Worm (Caenorhabditis elegans): ENCODE data around the gene bbs-4.
A peak's percentile ranks its signal among the peaks of the same experiment; 100 is the strongest.

The bbs-4 gene

ce11 chrIII:9612097-9612496 is at the start of gene bbs-4:
bbs-4 (minus strand) TSS chrIII:9612197.
- TF ChIP-seq R02D3.7 (tag; optimal IDR thresholded peaks at IDR 0.05) (no peak), ztf-11 (tag; optimal IDR thresholded peaks at IDR 0.05) (no peak), aly-2 (tag; optimal IDR thresholded peaks at IDR 0.05) (no peak), ceh-9 (tag; optimal IDR thresholded peaks at IDR 0.05) (no peak), ZK546.5 (tag; optimal IDR thresholded peaks at IDR 0.05) (no peak), elt-1 (tag; optimal IDR thresholded peaks at IDR 0.05) (no peak), fos-1 (tag; optimal IDR thresholded peaks at IDR 0.05) (no peak), pqm-1 (tag; optimal IDR thresholded peaks at IDR 0.05) (no peak)

DNA sequence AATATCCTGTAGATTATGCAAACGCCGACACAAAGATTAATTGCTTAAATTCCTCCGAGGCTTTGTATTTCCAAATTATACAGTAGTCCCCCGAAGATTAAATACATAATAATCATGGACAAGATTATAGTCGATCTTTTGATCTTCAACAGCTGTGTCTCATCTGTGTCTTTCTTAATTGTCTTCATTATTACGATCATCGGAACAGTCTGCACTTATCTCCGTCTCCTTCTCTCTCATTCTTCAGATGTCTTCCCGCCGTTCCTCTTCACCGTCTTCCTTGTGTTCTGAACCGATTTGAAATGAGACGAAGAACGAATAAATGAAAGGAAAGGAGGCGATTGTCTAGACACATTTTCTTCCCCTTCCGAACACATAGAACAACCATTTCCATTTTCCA is 49.1 kb upstream of the bbs-4 start:
- TF ChIP-seq R02D3.7 (tag; optimal IDR thresholded peaks at IDR 0.05) (no peak), elt-2 (tag; optimal IDR thresholded peaks at IDR 0.05) (no peak), mdl-1 (tag; optimal IDR thresholded peaks at IDR 0.05) (no peak), aly-2 (tag; optimal IDR thresholded peaks at IDR 0.05) (no peak), elt-1 (tag; optimal IDR thresholded peaks at IDR 0.05) (no peak), nhr-76 (tag; optimal IDR thresholded peaks at IDR 0.05) (no peak), nhr-23 (tag; optimal IDR thresholded peaks at IDR 0.05) (peak; percentile 69), ceh-16 (tag; optimal IDR thresholded peaks at IDR 0.05) (no peak), ceh-28 (tag; optimal IDR thresholded peaks at IDR 0.05) (no peak), hmg-11 (tag; optimal IDR thresholded peaks at IDR 0.05) (peak; percentile 34), nhr-43 (tag; optimal IDR thresholded peaks at IDR 0.05; ENCODE audit: poor library complexity, severe bottlenecking) (peak; percentile 61), nhr-25 (tag; optimal IDR thresholded peaks at IDR 0.05) (peak; percentile 53), pha-4 (tag; optimal IDR thresholded peaks at IDR 0.05) (no peak), eor-1 (tag; optimal IDR thresholded peaks at IDR 0.05) (no peak), nhr-77 (tag; optimal IDR thresholded peaks at IDR 0.05) (no peak), elt-3 (tag; optimal IDR thresholded peaks at IDR 0.05) (no peak), egl-27 (tag; optimal IDR thresholded peaks at IDR 0.05) (no peak)

- TF ChIP-seq jun-1 (tag; optimal IDR thresholded peaks at IDR 0.05) = no peak
- no peak for TF ChIP-seq ceh-9 (tag; optimal IDR thresholded peaks at IDR 0.05)
- no peak for TF ChIP-seq fkh-10 (GFP tag; optimal IDR thresholded peaks at IDR 0.05)
- no peak for TF ChIP-seq nhr-237 (tag; optimal IDR thresholded peaks at IDR 0.05)
- TF ChIP-seq egl-27 (tag; optimal IDR thresholded peaks at IDR 0.05) = no peak
- no peak for TF ChIP-seq hmg-11 (tag; optimal IDR thresholded peaks at IDR 0.05)
- TF ChIP-seq sea-2 (GFP tag; optimal IDR thresholded peaks at IDR 0.05) = no peak
Observed at ce11 chrIII:9658569-9658968, 46.6 kb upstream of the bbs-4 start.

ce11 chrIII:9655802-9656201 is 43.8 kb upstream of the bbs-4 start, which contains the start of gene C15H7.4:
C15H7.4 (minus strand) TSS chrIII:9655902.
- no peak for TF ChIP-seq fos-1 (tag; optimal IDR thresholded peaks at IDR 0.05)
- no peak for TF ChIP-seq aly-2 (tag; optimal IDR thresholded peaks at IDR 0.05)
- no peak for TF ChIP-seq tbx-2 (tag; optimal IDR thresholded peaks at IDR 0.05)
- TF ChIP-seq nhr-43 (tag; optimal IDR thresholded peaks at IDR 0.05; ENCODE audit: poor library complexity, severe bottlenecking) = no peak
- TF ChIP-seq R02D3.7 (tag; optimal IDR thresholded peaks at IDR 0.05) = no peak

DNA sequence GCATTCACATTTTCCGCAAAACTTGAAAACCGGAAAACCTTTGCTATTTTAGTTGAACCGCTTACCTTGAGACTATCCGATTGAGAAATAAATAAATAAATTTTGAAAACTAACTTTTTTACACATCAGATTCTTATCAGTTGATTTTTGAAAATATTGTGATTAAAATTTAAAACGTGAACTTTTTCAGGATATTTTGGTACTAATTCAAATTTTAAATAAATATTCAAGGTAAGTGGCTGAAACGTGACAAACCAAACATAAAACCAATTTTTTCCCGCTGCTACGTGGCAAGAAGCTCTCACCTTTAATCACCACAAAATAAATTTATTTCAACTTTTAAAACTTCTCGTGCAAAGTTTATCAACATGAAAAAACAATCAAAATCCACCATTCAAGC is 39.9 kb upstream of the bbs-4 start, which contains the start of gene C15H7.3:
C15H7.3 (minus strand) TSS at position 101 of the 400 bp plus-strand sequence.
- TF ChIP-seq fos-1 (tag; optimal IDR thresholded peaks at IDR 0.05) = no peak
- no peak for TF ChIP-seq nhr-43 (tag; optimal IDR thresholded peaks at IDR 0.05; ENCODE audit: poor library complexity, severe bottlenecking)
- TF ChIP-seq mdl-1 (tag; optimal IDR thresholded peaks at IDR 0.05) = no peak
- no peak for TF ChIP-seq skn-1 (tag; optimal IDR thresholded peaks at IDR 0.05)
- TF ChIP-seq elt-1 (tag; optimal IDR thresholded peaks at IDR 0.05) = no peak
- TF ChIP-seq pha-4 (tag; optimal IDR thresholded peaks at IDR 0.05) = no peak
- no peak for TF ChIP-seq pqm-1 (tag; optimal IDR thresholded peaks at IDR 0.05)
- no peak for TF ChIP-seq hmg-11 (tag; optimal IDR thresholded peaks at IDR 0.05)
- no peak for TF ChIP-seq elt-3 (tag; optimal IDR thresholded peaks at IDR 0.05)
- TF ChIP-seq nhr-28 (tag; optimal IDR thresholded peaks at IDR 0.05) = no peak
- no peak for TF ChIP-seq nhr-76 (tag; optimal IDR thresholded peaks at IDR 0.05)
- TF ChIP-seq ceh-82 (tag; optimal IDR thresholded peaks at IDR 0.05) = no peak

DNA sequence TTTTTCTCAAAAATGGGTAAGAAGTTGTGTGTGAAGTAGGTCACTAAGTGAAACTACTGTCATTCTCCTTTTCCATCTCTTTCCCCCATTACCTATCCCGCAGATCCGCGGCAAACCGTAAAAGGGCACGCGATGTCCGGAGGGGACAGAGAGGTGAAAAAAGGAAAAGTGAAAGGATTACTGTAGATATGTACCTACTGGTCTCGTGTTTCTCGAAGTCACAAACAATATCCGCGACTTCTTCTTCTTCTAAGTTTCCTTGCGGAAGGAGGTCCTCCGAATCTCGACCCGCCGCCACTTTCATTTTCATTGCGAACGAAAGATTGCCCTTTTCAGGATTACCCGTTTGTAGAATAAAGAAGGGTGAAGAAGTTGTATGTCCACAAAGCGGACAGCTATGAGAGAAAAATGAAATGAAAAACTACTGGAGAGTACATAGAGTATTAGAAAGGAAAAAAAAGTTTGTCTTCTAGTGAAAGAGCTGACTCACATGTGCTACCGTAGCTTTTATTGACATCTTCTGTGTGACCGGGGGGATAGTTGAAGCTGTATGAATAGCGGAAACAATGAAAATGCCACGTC is 34.5 kb upstream of the bbs-4 start:
- TF ChIP-seq fkh-10 (GFP tag; optimal IDR thresholded peaks at IDR 0.05) (no peak), nhr-25 (tag; optimal IDR thresholded peaks at IDR 0.05) (peak; percentile 10), nhr-43 (tag; optimal IDR thresholded peaks at IDR 0.05; ENCODE audit: poor library complexity, severe bottlenecking) (peak; percentile 66), lin-15B (tag; optimal IDR thresholded peaks at IDR 0.05) (no peak), nhr-23 (tag; optimal IDR thresholded peaks at IDR 0.05) (peak; percentile 84), fos-1 (tag; optimal IDR thresholded peaks at IDR 0.05) (no peak)
